Worm (Caenorhabditis elegans): ENCODE results near the gene Y66D12A.8.

Gene Y66D12A.8

DNA sequence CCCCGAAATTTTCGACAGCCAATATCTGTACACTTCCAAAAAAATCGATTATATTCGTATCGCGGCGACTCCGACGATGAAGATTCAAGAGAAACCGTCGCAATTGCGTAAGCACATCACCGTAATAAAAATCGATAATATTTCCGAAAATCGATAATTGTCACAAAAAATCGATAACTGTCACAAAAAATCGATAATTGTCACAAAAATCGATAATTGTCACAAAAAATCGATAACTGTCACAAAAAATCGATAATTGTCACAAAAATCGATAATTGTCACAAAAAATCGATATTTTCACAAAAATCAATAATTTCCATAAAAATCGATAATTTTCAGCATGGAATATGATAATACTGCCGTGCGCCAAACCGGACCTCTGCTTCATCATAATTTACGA is 40.3 kb downstream of the Y66D12A.8 start:
- peak; percentile 73 for TF ChIP-seq ceh-48 (tag; optimal IDR thresholded peaks at IDR 0.05)

DNA sequence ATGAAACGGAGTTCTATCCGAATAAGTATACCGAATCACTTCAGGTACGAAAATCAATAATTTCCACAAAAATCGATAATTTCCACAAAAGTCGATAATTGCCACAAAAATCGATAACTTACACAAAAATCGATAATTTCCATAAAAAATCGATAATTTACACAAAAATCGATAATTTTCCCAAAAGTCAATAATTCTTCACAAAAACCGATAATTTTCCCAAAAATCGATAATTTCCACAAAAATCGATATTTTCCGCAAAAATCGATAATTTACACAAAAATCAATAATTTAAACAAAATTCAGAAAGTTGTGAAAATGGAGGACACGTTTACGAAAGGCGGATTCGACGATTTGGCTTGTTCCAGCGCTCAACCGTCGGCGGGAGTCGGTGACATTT is 40.9 kb downstream of the Y66D12A.8 start:
- peak; percentile 97 for TF ChIP-seq ceh-48 (tag; optimal IDR thresholded peaks at IDR 0.05)
- TF ChIP-seq ets-4 (tag; optimal IDR thresholded peaks at IDR 0.05): no peak

DNA sequence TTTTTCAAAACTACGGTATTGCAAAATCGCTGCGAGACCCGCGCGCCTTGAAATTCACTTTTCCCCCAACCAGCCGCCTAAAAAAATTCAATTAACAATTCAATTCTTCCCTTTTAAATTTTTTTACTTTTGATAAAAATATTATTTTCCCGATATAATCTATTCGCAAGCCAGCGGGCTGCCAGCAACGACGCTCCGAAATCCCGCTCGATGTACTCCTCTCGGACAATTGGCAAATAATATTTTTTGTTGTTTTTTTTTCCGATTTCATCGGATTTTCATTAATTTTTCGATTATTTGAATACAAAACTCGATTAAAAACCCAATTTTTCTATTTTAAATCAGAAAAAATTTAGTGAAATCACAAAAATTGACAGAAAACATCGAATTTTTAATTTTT is 41.8 kb downstream of the Y66D12A.8 start:
- TF ChIP-seq C38D4.7 (GFP tag; optimal IDR thresholded peaks at IDR 0.05): no peak
- no peak for TF ChIP-seq ceh-45 (GFP tag; IDR thresholded peaks at IDR 0.05)
- TF ChIP-seq K09A11.1 (tag; optimal IDR thresholded peaks at IDR 0.05; ENCODE audit: insufficient read depth): no peak
- no peak for TF ChIP-seq F13H6.1 (tag; optimal IDR thresholded peaks at IDR 0.05)
- no peak for TF ChIP-seq che-1 (tag; optimal IDR thresholded peaks at IDR 0.05)
- TF ChIP-seq ceh-34 (tag; optimal IDR thresholded peaks at IDR 0.05): no peak
- TF ChIP-seq eyg-1 (tag; optimal IDR thresholded peaks at IDR 0.05): no peak
- no peak for TF ChIP-seq pha-2 (tag; optimal IDR thresholded peaks at IDR 0.05)
- TF ChIP-seq pha-4 (tag; optimal IDR thresholded peaks at IDR 0.05): no peak
- TF ChIP-seq nhr-232 (tag; optimal IDR thresholded peaks at IDR 0.05): no peak

- TF ChIP-seq F13H6.1 (tag; optimal IDR thresholded peaks at IDR 0.05): no peak
Observed at ce11 chrIII:11616446-11616845, 42.4 kb downstream of the Y66D12A.8 start, which contains the start of gene ceh-91. Gene ceh-91 (plus strand): TSS chrIII:11616746.

ce11 chrIII:11624838-11625292 is 50.8 kb downstream of the Y66D12A.8 start, which contains the start of gene gly-8:
Gene gly-8 (plus strand): TSS chrIII:11625242.
- TF ChIP-seq ceh-24 (tag; optimal IDR thresholded peaks at IDR 0.05) (no peak), pax-1 (tag; optimal IDR thresholded peaks at IDR 0.05) (no peak), che-1 (tag; optimal IDR thresholded peaks at IDR 0.05) (no peak), C08G9.2 (tag; optimal IDR thresholded peaks at IDR 0.05) (no peak), ceh-9 (tag; optimal IDR thresholded peaks at IDR 0.05) (no peak), syd-9 (tag; optimal IDR thresholded peaks at IDR 0.05) (no peak), unc-55 (GFP tag; optimal IDR thresholded peaks at IDR 0.05) (no peak), ceh-14 (tag; optimal IDR thresholded peaks at IDR 0.05) (no peak), zip-5 (tag; optimal IDR thresholded peaks at IDR 0.05) (no peak), eyg-1 (tag; optimal IDR thresholded peaks at IDR 0.05) (no peak), Y22D7AL.16 (tag; optimal IDR thresholded peaks at IDR 0.05) (no peak)

- no peak for TF ChIP-seq hlh-8 (tag; optimal IDR thresholded peaks at IDR 0.05)
- TF ChIP-seq ceh-24 (tag; optimal IDR thresholded peaks at IDR 0.05): no peak
- no peak for TF ChIP-seq madf-2 (tag; optimal IDR thresholded peaks at IDR 0.05)
- TF ChIP-seq mec-3 (tag; optimal IDR thresholded peaks at IDR 0.05; ENCODE audit: borderline replicate concordance): peak; percentile 30
- no peak for TF ChIP-seq hlh-15 (tag; optimal IDR thresholded peaks at IDR 0.05)
Observed at ce11 chrIII:11627631-11628030, 53.6 kb downstream of the Y66D12A.8 start.
